Fruit fly (Drosophila melanogaster): Measurements from ENCODE around the gene peb.

The peb gene

dm6 chrX:4606447-4606846, 10.9 kb upstream of the peb start:
- TF ChIP-seq CG32006 (GFP tag; optimal IDR thresholded peaks at IDR 0.05) (no peak), fkh (GFP tag; optimal IDR thresholded peaks at IDR 0.05) (peak; percentile 29)

- TF ChIP-seq Eip78C (GFP tag) (peak; percentile 31), fkh (GFP tag; optimal IDR thresholded peaks at IDR 0.05) (peak; percentile 88), Hr38 (GFP tag; optimal IDR thresholded peaks at IDR 0.05) (no peak)
Measured at dm6 chrX:4609737-4610136, 7.6 kb upstream of the peb start.

- TF ChIP-seq CG7368 (GFP tag; optimal IDR thresholded peaks at IDR 0.05), result no peak
- TF ChIP-seq Smox (GFP tag; optimal IDR thresholded peaks at IDR 0.05), result peak; percentile 42
- TF ChIP-seq Met (GFP tag; optimal IDR thresholded peaks at IDR 0.05), result peak; percentile 41
- TF ChIP-seq Sox102F (GFP tag; optimal IDR thresholded peaks at IDR 0.05), result peak; percentile 43
- TF ChIP-seq CG10631 (GFP tag; optimal IDR thresholded peaks at IDR 0.05), result peak; percentile 16
- peak; percentile 72 for TF ChIP-seq vri (GFP tag; optimal IDR thresholded peaks at IDR 0.05)
- TF ChIP-seq fkh (GFP tag; optimal IDR thresholded peaks at IDR 0.05), result peak; percentile 33
- TF ChIP-seq dsx (GFP tag; optimal IDR thresholded peaks at IDR 0.05; ENCODE audit: poor library complexity, severe bottlenecking), result no peak
Measured at dm6 chrX:4610481-4610880, 6.9 kb upstream of the peb start.

- TF ChIP-seq vri (GFP tag; optimal IDR thresholded peaks at IDR 0.05) (peak; percentile 35), CG8632 (GFP tag; optimal IDR thresholded peaks at IDR 0.05) (no peak), Eip78C (GFP tag) (peak; percentile 26)
Measured at dm6 chrX:4612454-4612853, 4.9 kb upstream of the peb start.

- TF ChIP-seq CG15336 (GFP tag; IDR thresholded peaks at IDR 0.05) (no peak), CG6163 (GFP tag; IDR thresholded peaks at IDR 0.05) (no peak)
Measured at dm6 chrX:4613613-4614012, 3.8 kb upstream of the peb start.

dm6 chrX:4614325-4614724, 3.0 kb upstream of the peb start:
- TF ChIP-seq eg (GFP tag; IDR thresholded peaks at IDR 0.05) (peak; percentile 45; the same call in 2 of the 3 replicates), pdm3 (GFP tag; optimal IDR thresholded peaks at IDR 0.05) (no peak), Eip78C (GFP tag) (peak; percentile 72), CG8119 (GFP tag; IDR thresholded peaks at IDR 0.05) (0 out of 3 replicates have a peak, but pooled peaks have one; percentile 23), CG6854 (GFP tag; optimal IDR thresholded peaks at IDR 0.05) (no peak), CG7368 (GFP tag; optimal IDR thresholded peaks at IDR 0.05) (no peak), CG6276 (GFP tag; optimal IDR thresholded peaks at IDR 0.05) (no peak), fkh (GFP tag; optimal IDR thresholded peaks at IDR 0.05) (peak; percentile 51), CG32006 (GFP tag; optimal IDR thresholded peaks at IDR 0.05) (peak; percentile 9), svp (GFP tag) (peak; percentile 57), CG6163 (GFP tag; IDR thresholded peaks at IDR 0.05) (0 out of 3 replicates have a peak, but pooled peaks have one; percentile 23), achi (GFP tag; optimal IDR thresholded peaks at IDR 0.05) (peak; percentile 15), CG16779 (tag; optimal IDR thresholded peaks at IDR 0.05) (no peak), esn (GFP tag; optimal IDR thresholded peaks at IDR 0.05) (no peak)

- peak; percentile 29 for TF ChIP-seq OdsH (GFP tag; optimal IDR thresholded peaks at IDR 0.05)
- no peak for TF ChIP-seq CG11294 (GFP tag; IDR thresholded peaks at IDR 0.05)
- TF ChIP-seq dac (GFP tag; optimal IDR thresholded peaks at IDR 0.05), result no peak
- no peak for TF ChIP-seq Eip93F (GFP tag; optimal IDR thresholded peaks at IDR 0.05)
- no peak for TF ChIP-seq CG16779 (tag; optimal IDR thresholded peaks at IDR 0.05)
- peak; percentile 33 for TF ChIP-seq Gug (GFP tag; IDR thresholded peaks at IDR 0.05)
- TF ChIP-seq CG15336 (GFP tag; IDR thresholded peaks at IDR 0.05), result 0 out of 2 replicates have a peak, but pooled peaks have one; percentile 10
- no peak for TF ChIP-seq Hr38 (GFP tag; optimal IDR thresholded peaks at IDR 0.05)
- TF ChIP-seq ss (GFP tag; optimal IDR thresholded peaks at IDR 0.05), result no peak
- no peak for TF ChIP-seq CG8632 (GFP tag; optimal IDR thresholded peaks at IDR 0.05)
- TF ChIP-seq esn (GFP tag; optimal IDR thresholded peaks at IDR 0.05), result peak; percentile 43
- TF ChIP-seq CG34406 (GFP tag; optimal IDR thresholded peaks at IDR 0.05), result peak; percentile 7
- TF ChIP-seq topi (GFP tag; optimal IDR thresholded peaks at IDR 0.05), result peak; percentile 50
- TF ChIP-seq CG7368 (GFP tag; optimal IDR thresholded peaks at IDR 0.05), result peak; percentile 18
- TF ChIP-seq net (GFP tag; optimal IDR thresholded peaks at IDR 0.05), result peak; percentile 25
- TF ChIP-seq CG8119 (GFP tag; IDR thresholded peaks at IDR 0.05), result 0 out of 3 replicates have a peak, but pooled peaks have one; percentile 13
- peak; percentile 31 for TF ChIP-seq Smox (GFP tag; optimal IDR thresholded peaks at IDR 0.05)
- no peak for TF ChIP-seq Lpt (GFP tag; optimal IDR thresholded peaks at IDR 0.05)
- no peak for TF ChIP-seq achi (GFP tag; optimal IDR thresholded peaks at IDR 0.05)
- TF ChIP-seq Sox102F (GFP tag; optimal IDR thresholded peaks at IDR 0.05), result no peak
- peak; percentile 8 for TF ChIP-seq Eip75B (GFP tag; optimal IDR thresholded peaks at IDR 0.05)
- no peak for TF ChIP-seq CG4318 (GFP tag; optimal IDR thresholded peaks at IDR 0.05)
- no peak for TF ChIP-seq CG8319 (GFP tag; optimal IDR thresholded peaks at IDR 0.05)
- no peak for TF ChIP-seq vri (GFP tag; optimal IDR thresholded peaks at IDR 0.05)
- TF ChIP-seq CG6163 (GFP tag; IDR thresholded peaks at IDR 0.05), result peak; percentile 33; the same call in 1 of the 3 replicates
- TF ChIP-seq CG31627 (GFP tag; optimal IDR thresholded peaks at IDR 0.05), result peak; percentile 33
- peak; percentile 25 for TF ChIP-seq acj6 (GFP tag; optimal IDR thresholded peaks at IDR 0.05)
Measured at dm6 chrX:4614945-4615344, 2.4 kb upstream of the peb start.

Measured in whole organism, prepupa.